Fruit fly (Drosophila melanogaster) whole organism, embryonic: ENCODE results near the gene hang.

Experiments used
- Atf6 ChIP-seq: fragments of 200-800 bp; sonication (Bioruptor generic); IDR thresholded peaks from 2 replicates; pipeline ENCODE4 v1.3.6; 2022; ENCODE audit warnings: missing biosample characterization, missing genetic modification characterization
- B-H2 ChIP-seq: fragments of 200-800 bp; sonication (Bioruptor generic); optimal IDR thresholded peaks from 2 replicates; lab custom pipeline; 2018; ENCODE audit warnings: missing biosample characterization, mild to moderate bottlenecking, missing genetic modification characterization
- CG10267 ChIP-seq: fragments of 200-800 bp; sonication (Bioruptor generic); optimal IDR thresholded peaks from 2 replicates; lab custom pipeline; 2018; ENCODE audit warnings: missing biosample characterization, mild to moderate bottlenecking, missing genetic modification characterization, moderate library complexity
- CG10366 ChIP-seq: fragments of 200-800 bp; sonication (Bioruptor generic); IDR thresholded peaks from 2 replicates; pipeline ENCODE4 v1.3.6; 2022; ENCODE audit warnings: missing biosample characterization, missing genetic modification characterization
- CG12104 ChIP-seq: fragments of 200-800 bp; sonication (Bioruptor generic); optimal IDR thresholded peaks from 3 replicates; lab custom pipeline; 2016; ENCODE audit warnings: missing biosample characterization, missing genetic modification characterization
- CG14965 ChIP-seq: fragments of 200-800 bp; sonication (Bioruptor generic); optimal IDR thresholded peaks from 2 replicates; lab custom pipeline; 2016; ENCODE audit warnings: missing biosample characterization, missing genetic modification characterization, borderline replicate concordance
- CG1603 ChIP-seq: fragments of 200-800 bp; sonication (Bioruptor generic); optimal IDR thresholded peaks from 2 replicates; lab custom pipeline; 2019; ENCODE audit warnings: missing biosample characterization, mild to moderate bottlenecking, missing genetic modification characterization, moderate library complexity
- CG17361 ChIP-seq: fragments of 200-800 bp; sonication (Bioruptor generic); IDR thresholded peaks from 3 replicates; pipeline ENCODE4 v1.3.6; 2022; ENCODE audit warnings: missing biosample characterization, missing genetic modification characterization
- CG2889 ChIP-seq: fragments of 200-800 bp; sonication (Bioruptor generic); IDR thresholded peaks from 3 replicates; pipeline ENCODE4 v1.3.6; 2022; ENCODE audit warnings: missing biosample characterization, missing genetic modification characterization
- CG30403 ChIP-seq: fragments of 200-800 bp; sonication (Bioruptor generic); optimal IDR thresholded peaks from 3 replicates; lab custom pipeline; 2016; ENCODE audit warnings: missing biosample characterization, missing genetic modification characterization
- CG31224 ChIP-seq: fragments of 200-800 bp; sonication (Bioruptor generic); IDR thresholded peaks from 2 replicates; pipeline ENCODE4 v1.3.6; 2022; ENCODE audit warnings: missing biosample characterization, missing genetic modification characterization
- CG31388 ChIP-seq: fragments of 200-800 bp; sonication (Bioruptor generic); optimal IDR thresholded peaks from 2 replicates; lab custom pipeline; 2016; ENCODE audit warnings: missing biosample characterization, missing genetic modification characterization
- CG32767 ChIP-seq: fragments of 200-800 bp; sonication (Bioruptor generic); IDR thresholded peaks from 2 replicates; pipeline ENCODE4 v1.3.6; 2022; ENCODE audit warnings: missing biosample characterization, missing genetic modification characterization
- CG34224 ChIP-seq: fragments of 200-800 bp; sonication (Bioruptor generic); IDR thresholded peaks from 3 replicates; pipeline ENCODE4 v1.3.6; 2022; ENCODE audit warnings: missing biosample characterization, missing genetic modification characterization; ENCODE audit not compliant: partially characterized antibody
- CG3847 ChIP-seq: fragments of 200-800 bp; sonication (Bioruptor generic); IDR thresholded peaks from 2 replicates; pipeline ENCODE4 v1.3.6; 2022; ENCODE audit warnings: missing biosample characterization, missing genetic modification characterization
- CG42726 ChIP-seq: fragments of 200-800 bp; sonication (Bioruptor generic); IDR thresholded peaks from 2 replicates; pipeline ENCODE4 v1.3.6; 2022; ENCODE audit warnings: missing biosample characterization, missing genetic modification characterization; ENCODE audit not compliant: partially characterized antibody
- CG6654 ChIP-seq: fragments of 200-800 bp; sonication (Bioruptor generic); optimal IDR thresholded peaks from 2 replicates; lab custom pipeline; 2017; ENCODE audit warnings: missing biosample characterization, mild to moderate bottlenecking, missing genetic modification characterization
- CG7745 ChIP-seq: fragments of 200-800 bp; sonication (Bioruptor generic); optimal IDR thresholded peaks from 2 replicates; lab custom pipeline; 2018; ENCODE audit warnings: missing biosample characterization, mild to moderate bottlenecking, missing genetic modification characterization, moderate library complexity
- CG8290 ChIP-seq, 3 experiments: fragments of 200-800 bp; sonication (Bioruptor generic); optimal IDR thresholded peaks; 2 replicates each; lab custom pipeline; 2016 to 2019; ENCODE audit warnings: missing biosample characterization in 3 of 3, missing genetic modification characterization in 3 of 3, mild to moderate bottlenecking in 2 of 3, moderate library complexity in 1 of 3
- CG8388 ChIP-seq: fragments of 200-800 bp; sonication (Bioruptor generic); optimal IDR thresholded peaks from 2 replicates; lab custom pipeline; 2019; ENCODE audit warnings: missing biosample characterization, mild to moderate bottlenecking, missing genetic modification characterization, moderate library complexity
- CG9817 ChIP-seq: fragments of 200-800 bp; sonication (Bioruptor generic); optimal IDR thresholded peaks from 2 replicates; lab custom pipeline; 2018; ENCODE audit warnings: missing biosample characterization, mild to moderate bottlenecking, missing genetic modification characterization, moderate library complexity
- CkIIα-i1 ChIP-seq: fragments of 200-800 bp; sonication (Bioruptor generic); IDR thresholded peaks from 2 replicates; pipeline ENCODE4 v1.3.6; 2022; ENCODE audit warnings: missing biosample characterization, missing genetic modification characterization
- D ChIP-seq, 2 experiments: fragments of 200-800 bp in 1 of 2; fragments of >200 bp in 1 of 2; sonication (Bioruptor generic) in 1 of 2; optimal IDR thresholded peaks; 2 replicates in 1 of 2; 3 replicates in 1 of 2; lab custom pipeline; 2017; ENCODE audit warnings: mild to moderate bottlenecking in 1 of 2, missing biosample characterization in 1 of 2, missing genetic modification characterization in 1 of 2, missing genetic modification reagents in 1 of 2
- Dref ChIP-seq: fragments of 200-800 bp; sonication (Bioruptor generic); IDR thresholded peaks from 2 replicates; pipeline ENCODE4 v1.3.6; 2022; ENCODE audit warnings: missing biosample characterization, missing genetic modification characterization
- E2f1 ChIP-seq: fragments of 200-800 bp; sonication (Bioruptor generic); IDR thresholded peaks from 2 replicates; pipeline ENCODE4 v1.3.6; 2022; ENCODE audit warnings: missing biosample characterization, missing genetic modification characterization
- Gug ChIP-seq: fragments of 200-800 bp; sonication (Bioruptor generic); IDR thresholded peaks from 4 replicates; pipeline ENCODE4 v1.3.6; 2022; ENCODE audit warnings: missing biosample characterization, missing genetic modification characterization
- HLH4C ChIP-seq: fragments of 200-800 bp; sonication (Bioruptor generic); IDR thresholded peaks from 3 replicates; pipeline ENCODE4 v1.3.6; 2022; ENCODE audit warnings: missing biosample characterization, missing genetic modification characterization; ENCODE audit not compliant: partially characterized antibody
- Optix ChIP-seq: fragments of 200-800 bp; sonication (Bioruptor generic); IDR thresholded peaks from 3 replicates; pipeline ENCODE4 v1.3.6; 2022; ENCODE audit warnings: missing biosample characterization, missing genetic modification characterization
- PHDP ChIP-seq: fragments of 200-800 bp; sonication (Bioruptor generic); optimal IDR thresholded peaks from 3 replicates; lab custom pipeline; 2018; ENCODE audit warnings: missing biosample characterization, mild to moderate bottlenecking, missing genetic modification characterization, moderate library complexity
- Sry-δ ChIP-seq: fragments of 200-800 bp; sonication (Bioruptor generic); optimal IDR thresholded peaks from 2 replicates; lab custom pipeline; 2016; ENCODE audit warnings: missing biosample characterization, missing genetic modification characterization
- TFAM ChIP-seq: fragments of 200-800 bp; sonication (Bioruptor generic); optimal IDR thresholded peaks from 2 replicates; lab custom pipeline; 2017; ENCODE audit warnings: missing biosample characterization, missing genetic modification characterization, inconsistent platforms
- Xbp1 ChIP-seq: fragments of 200-800 bp; sonication (Bioruptor generic); optimal IDR thresholded peaks from 3 replicates; lab custom pipeline; 2016; ENCODE audit warnings: missing biosample characterization, mild to moderate bottlenecking, missing genetic modification characterization
- bowl ChIP-seq: fragments of 200-800 bp; sonication (Bioruptor generic); IDR thresholded peaks from 2 replicates; pipeline ENCODE4 v1.3.6; 2022; ENCODE audit warnings: missing biosample characterization, missing genetic modification characterization
- dati ChIP-seq: fragments of 200-800 bp; sonication (Bioruptor generic); IDR thresholded peaks from 2 replicates; pipeline ENCODE4 v1.3.6; 2022; ENCODE audit warnings: missing biosample characterization, missing genetic modification characterization
- fu2 ChIP-seq: fragments of 200-800 bp; sonication (Bioruptor generic); optimal IDR thresholded peaks from 2 replicates; lab custom pipeline; 2016; ENCODE audit warnings: missing biosample characterization, missing genetic modification characterization
- gt ChIP-seq: fragments of 200-800 bp; sonication (Bioruptor generic); IDR thresholded peaks from 2 replicates; pipeline ENCODE4 v1.3.6; 2022; ENCODE audit warnings: missing biosample characterization, missing genetic modification characterization
- hth ChIP-seq: fragments of >200 bp; optimal IDR thresholded peaks from 2 replicates; lab custom pipeline; 2017; ENCODE audit warnings: inconsistent platforms
- inv ChIP-seq: fragments of 200-800 bp; sonication (Bioruptor generic); IDR thresholded peaks from 2 replicates; pipeline ENCODE4 v1.3.6; 2022; ENCODE audit warnings: missing biosample characterization, missing genetic modification characterization; ENCODE audit not compliant: partially characterized antibody
- mld ChIP-seq: fragments of 200-800 bp; sonication (Bioruptor generic); IDR thresholded peaks from 3 replicates; pipeline ENCODE4 v1.3.6; 2022; ENCODE audit warnings: missing biosample characterization, missing genetic modification characterization; ENCODE audit not compliant: partially characterized antibody
- odd ChIP-seq: fragments of 200-800 bp; sonication (Bioruptor generic); optimal IDR thresholded peaks from 2 replicates; lab custom pipeline; 2017; ENCODE audit warnings: missing biosample characterization, mild to moderate bottlenecking, missing genetic modification characterization
- sug ChIP-seq: fragments of 200-800 bp; optimal IDR thresholded peaks from 2 replicates; lab custom pipeline; 2019; ENCODE audit warnings: missing biosample characterization, mild to moderate bottlenecking, missing genetic modification characterization, moderate library complexity
- toy ChIP-seq: fragments of 200-800 bp; sonication (Bioruptor generic); IDR thresholded peaks from 2 replicates; pipeline ENCODE4 v1.3.6; 2022; ENCODE audit warnings: missing biosample characterization, missing genetic modification characterization
- unc-4 ChIP-seq: fragments of 200-800 bp; sonication (Bioruptor generic); IDR thresholded peaks from 2 replicates; pipeline ENCODE4 v1.3.6; 2022; ENCODE audit warnings: missing biosample characterization, missing genetic modification characterization; ENCODE audit not compliant: partially characterized antibody
- unpg ChIP-seq: fragments of 200-800 bp; sonication (Bioruptor generic); optimal IDR thresholded peaks from 3 replicates; lab custom pipeline; 2018; ENCODE audit warnings: missing biosample characterization, mild to moderate bottlenecking, missing genetic modification characterization, moderate library complexity
- vvl ChIP-seq: fragments of 200-800 bp; sonication (Bioruptor generic); IDR thresholded peaks from 2 replicates; pipeline ENCODE4 v1.3.6; 2022; ENCODE audit warnings: missing biosample characterization, missing genetic modification characterization
- wdn ChIP-seq: fragments of 200-800 bp; sonication (Bioruptor generic); IDR thresholded peaks from 2 replicates; pipeline ENCODE4 v1.3.6; 2022; ENCODE audit warnings: missing biosample characterization, missing genetic modification characterization
- zen ChIP-seq: fragments of 200-800 bp; sonication (Bioruptor generic); optimal IDR thresholded peaks from 3 replicates; lab custom pipeline; 2018; ENCODE audit warnings: missing biosample characterization, mild to moderate bottlenecking, missing genetic modification characterization, moderate library complexity
- zfh2 ChIP-seq: fragments of 200-800 bp; sonication (Bioruptor generic); optimal IDR thresholded peaks from 2 replicates; lab custom pipeline; 2016; ENCODE audit warnings: missing biosample characterization, missing genetic modification characterization

Gene hang

DNA sequence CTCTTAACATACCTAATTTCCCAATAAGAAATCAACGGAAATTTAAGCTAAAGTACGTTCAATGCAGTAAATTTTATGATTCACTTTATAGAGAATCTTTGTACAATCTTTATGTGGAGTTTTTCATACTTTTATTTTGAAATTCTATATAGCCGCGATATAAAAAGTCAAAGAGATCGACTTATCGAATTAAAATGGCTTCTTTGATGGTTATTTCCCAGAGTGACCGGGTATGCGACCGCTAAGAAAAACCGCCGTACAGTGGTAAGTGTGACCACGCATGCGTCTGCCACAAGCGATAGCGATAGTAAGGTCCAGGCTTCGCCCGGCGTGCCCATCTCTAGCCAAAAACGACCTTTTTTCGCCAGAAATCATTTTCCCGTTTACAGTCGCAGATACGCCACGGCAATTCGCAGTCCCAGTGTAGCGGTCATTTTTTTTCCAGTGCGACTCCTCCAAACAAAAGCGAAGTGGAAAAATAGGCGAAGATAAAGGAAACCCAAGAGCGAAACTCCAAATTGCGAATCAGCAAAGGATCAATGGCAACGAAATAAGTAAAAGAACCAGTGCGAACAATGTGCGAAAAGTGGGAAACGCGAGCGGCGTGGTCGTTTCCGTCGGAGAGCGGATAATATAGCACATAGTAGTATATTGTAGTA is at the start of gene hang (continued):
- TF ChIP-seq CG9817 (no peak), odd (GFP tag; lab: Kevin White, UChicago) (peak; percentile 62), dati (GFP tag; lab: Robert Waterston, UW) (no peak), toy (GFP tag; lab: Robert Waterston, UW) (no peak), B-H2 (GFP tag; lab: Kevin White, UChicago) (no peak), CG34224 (GFP tag; lab: Robert Waterston, UW) (no peak; the same call in 2 of the 3 replicates), CG32767 (GFP tag; lab: Robert Waterston, UW) (no peak), Dref (GFP tag; lab: Robert Waterston, UW) (peak; percentile 73), CG8290 (GFP tag; optimal IDR thresholded peaks at IDR 0.05; lab: Kevin White, UChicago) (peak; percentile 29), CG8290 (tag; optimal IDR thresholded peaks at IDR 0.05; lab: Kevin White, UChicago) (peak in 1 of 2 experiments; percentile 80), CG2889 (GFP tag; lab: Robert Waterston, UW) (no peak), Optix (GFP tag; lab: Robert Waterston, UW) (no peak), TFAM (GFP tag; lab: Kevin White, UChicago) (no peak), zen (no peak), E2f1 (GFP tag; lab: Robert Waterston, UW) (peak; percentile 28; the same call in 1 of the 2 replicates), CG3847 (GFP tag; lab: Robert Waterston, UW) (peak; percentile 64), zfh2 (GFP tag; lab: Kevin White, UChicago) (no peak), wdn (GFP tag; lab: Robert Waterston, UW) (0 out of 2 replicates have a peak, but pooled peaks have one; percentile 30), CG7745 (tag; lab: Kevin White, UChicago) (no peak), mld (GFP tag; lab: Robert Waterston, UW) (peak; percentile 77; the same call in 1 of the 3 replicates), Sry-δ (GFP tag; lab: Kevin White, UChicago) (peak; percentile 95), CG14965 (GFP tag; lab: Kevin White, UChicago) (no peak), inv (peak; percentile 72), D (optimal IDR thresholded peaks at IDR 0.05; lab: Kevin White, UChicago) (no peak), D (GFP tag; optimal IDR thresholded peaks at IDR 0.05; lab: Kevin White, UChicago) (no peak), gt (no peak), fu2 (no peak), hth (no peak), CG10366 (no peak), sug (tag; lab: Kevin White, UChicago) (peak; percentile 19), Xbp1 (GFP tag; lab: Kevin White, UChicago) (peak; percentile 23), unpg (peak; percentile 39), CG30403 (GFP tag; lab: Kevin White, UChicago) (peak; percentile 36), CG31388 (GFP tag; lab: Kevin White, UChicago) (no peak), CG17361 (GFP tag; lab: Robert Waterston, UW) (no peak), CG12104 (GFP tag; lab: Kevin White, UChicago) (no peak), HLH4C (GFP tag; lab: Robert Waterston, UW) (peak; percentile 73), Gug (GFP tag; lab: Robert Waterston, UW) (peak; percentile 31; the same call in 1 of the 4 replicates), PHDP (tag; lab: Kevin White, UChicago) (peak; percentile 20), CG1603 (peak; percentile 77), CG8388 (GFP tag; lab: Kevin White, UChicago) (no peak), vvl (peak; percentile 66), CG6654 (GFP tag; lab: Kevin White, UChicago) (no peak), unc-4 (peak; percentile 71), CG42726 (GFP tag; lab: Robert Waterston, UW) (peak; percentile 87), bowl (peak; percentile 41; the same call in 1 of the 2 replicates), CkIIα-i1 (no peak), CG10267 (tag; lab: Kevin White, UChicago) (peak; percentile 50), CG31224 (GFP tag; lab: Robert Waterston, UW) (0 out of 2 replicates have a peak, but pooled peaks have one; percentile 6), Atf6 (GFP tag; lab: Robert Waterston, UW) (0 out of 2 replicates have a peak, but pooled peaks have one; percentile 12)
